Fruit fly (Drosophila melanogaster) whole organism, prepupa: ENCODE measurements around the gene Son.

ENCODE experiments used
- CG10631 ChIP-seq: fragments of 200-800 bp; sonication (Bioruptor generic); optimal IDR thresholded peaks from 2 replicates; lab custom pipeline; 2016; ENCODE audit warnings: missing biosample characterization, missing genetic modification characterization
- CG10669 ChIP-seq: fragments of 200-800 bp; sonication (Bioruptor generic); optimal IDR thresholded peaks from 3 replicates; lab custom pipeline; 2018; ENCODE audit warnings: missing biosample characterization, mild to moderate bottlenecking, missing genetic modification characterization, moderate library complexity
- CG11762 ChIP-seq: fragments of 200-800 bp; sonication (Bioruptor generic); optimal IDR thresholded peaks from 3 replicates; lab custom pipeline; 2016; ENCODE audit warnings: missing biosample characterization, missing genetic modification characterization; ENCODE audit not compliant: insufficient read depth
- CG11902 ChIP-seq: fragments of 200-800 bp; sonication (Bioruptor generic); optimal IDR thresholded peaks from 3 replicates; lab custom pipeline; 2016; ENCODE audit warnings: missing biosample characterization, missing genetic modification characterization
- CG15336 ChIP-seq: fragments of 200-800 bp; sonication (Bioruptor generic); IDR thresholded peaks from 2 replicates; pipeline ENCODE4 v1.3.6; 2022; ENCODE audit warnings: missing biosample characterization, missing genetic modification characterization
- CG1621 ChIP-seq: fragments of 200-800 bp; sonication (Bioruptor generic); optimal IDR thresholded peaks from 3 replicates; lab custom pipeline; 2018; ENCODE audit warnings: missing biosample characterization, mild to moderate bottlenecking, missing genetic modification characterization
- CG16779 ChIP-seq: fragments of 200-800 bp; sonication (Bioruptor generic); optimal IDR thresholded peaks from 3 replicates; lab custom pipeline; 2017; ENCODE audit warnings: missing biosample characterization, mild to moderate bottlenecking, missing genetic modification characterization
- CG31627 ChIP-seq: fragments of 200-800 bp; sonication (Bioruptor generic); optimal IDR thresholded peaks from 3 replicates; lab custom pipeline; 2016; ENCODE audit warnings: missing biosample characterization, missing genetic modification characterization
- CG32006 ChIP-seq: fragments of 200-800 bp; sonication (Bioruptor generic); optimal IDR thresholded peaks from 3 replicates; lab custom pipeline; 2017; ENCODE audit warnings: missing biosample characterization, mild to moderate bottlenecking, missing genetic modification characterization
- CG34406 ChIP-seq: fragments of 200-800 bp; sonication (Bioruptor generic); optimal IDR thresholded peaks from 3 replicates; lab custom pipeline; 2016; ENCODE audit warnings: missing biosample characterization, missing genetic modification characterization
- CG3919 ChIP-seq: fragments of 200-800 bp; sonication (Bioruptor generic); optimal IDR thresholded peaks from 3 replicates; lab custom pipeline; 2016; ENCODE audit warnings: missing biosample characterization, missing genetic modification characterization
- CG4318 ChIP-seq: fragments of 200-800 bp; sonication (Bioruptor generic); optimal IDR thresholded peaks from 3 replicates; lab custom pipeline; 2017; ENCODE audit warnings: missing biosample characterization, mild to moderate bottlenecking, missing genetic modification characterization
- CG6276 ChIP-seq: fragments of 200-800 bp; sonication (Bioruptor generic); optimal IDR thresholded peaks from 2 replicates; lab custom pipeline; 2017; ENCODE audit warnings: missing biosample characterization, mild to moderate bottlenecking, missing genetic modification characterization
- CG6792 ChIP-seq: fragments of 200-800 bp; sonication (Bioruptor generic); optimal IDR thresholded peaks from 3 replicates; lab custom pipeline; 2016; ENCODE audit warnings: missing biosample characterization, missing genetic modification characterization
- CG6808 ChIP-seq: fragments of 200-800 bp; sonication (Bioruptor generic); optimal IDR thresholded peaks from 3 replicates; lab custom pipeline; 2017; ENCODE audit warnings: missing biosample characterization, missing genetic modification characterization, mild to moderate bottlenecking, moderate library complexity, missing genetic modification reagents
- CG6854 ChIP-seq: fragments of 200-800 bp; sonication (Bioruptor generic); optimal IDR thresholded peaks from 2 replicates; lab custom pipeline; 2017; ENCODE audit warnings: missing biosample characterization, mild to moderate bottlenecking, missing genetic modification characterization
- CG7368 ChIP-seq: fragments of 200-800 bp; sonication (Bioruptor generic); optimal IDR thresholded peaks from 3 replicates; lab custom pipeline; 2016; ENCODE audit warnings: missing biosample characterization, missing genetic modification characterization
- CG8119 ChIP-seq: fragments of 200-800 bp; sonication (Bioruptor generic); IDR thresholded peaks from 3 replicates; pipeline ENCODE4 v1.3.6; 2022; ENCODE audit warnings: missing biosample characterization, missing genetic modification characterization
- CG8319 ChIP-seq: fragments of 200-800 bp; sonication (Bioruptor generic); optimal IDR thresholded peaks from 3 replicates; lab custom pipeline; 2016; ENCODE audit warnings: missing biosample characterization, missing genetic modification characterization
- CG8632 ChIP-seq: fragments of 200-800 bp; sonication (Bioruptor generic); optimal IDR thresholded peaks from 3 replicates; lab custom pipeline; 2016; ENCODE audit warnings: missing biosample characterization, missing genetic modification characterization
- CG9139 ChIP-seq: fragments of 200-800 bp; sonication (Bioruptor generic); optimal IDR thresholded peaks from 3 replicates; lab custom pipeline; 2017; ENCODE audit warnings: missing biosample characterization, mild to moderate bottlenecking, missing genetic modification characterization
- Eip75B ChIP-seq: fragments of 200-800 bp; sonication (Bioruptor generic); optimal IDR thresholded peaks from 3 replicates; lab custom pipeline; 2016; ENCODE audit warnings: missing biosample characterization, missing genetic modification characterization
- Eip93F ChIP-seq: fragments of 200-800 bp; sonication (Bioruptor generic); optimal IDR thresholded peaks from 2 replicates; lab custom pipeline; 2016; ENCODE audit warnings: missing biosample characterization, mild to moderate bottlenecking, missing genetic modification characterization
- Ets96B ChIP-seq: fragments of 200-800 bp; optimal IDR thresholded peaks from 2 replicates; lab custom pipeline; 2019; ENCODE audit warnings: missing biosample characterization, mild to moderate bottlenecking, missing genetic modification characterization, moderate library complexity
- Gug ChIP-seq: fragments of 200-800 bp; sonication (Bioruptor generic); IDR thresholded peaks from 2 replicates; pipeline ENCODE4 v1.3.6; 2022; ENCODE audit warnings: missing biosample characterization, missing genetic modification characterization
- Hr39 ChIP-seq: fragments of 200-800 bp; sonication (Bioruptor generic); optimal IDR thresholded peaks from 2 replicates; lab custom pipeline; 2016; ENCODE audit warnings: missing biosample characterization, missing genetic modification characterization
- Hr4 ChIP-seq: fragments of 200-800 bp; sonication (Bioruptor generic); optimal IDR thresholded peaks from 3 replicates; lab custom pipeline; 2016; ENCODE audit warnings: missing biosample characterization, missing genetic modification characterization
- Lpt ChIP-seq: fragments of 200-800 bp; sonication (Bioruptor generic); optimal IDR thresholded peaks from 3 replicates; lab custom pipeline; 2016; ENCODE audit warnings: missing biosample characterization, missing genetic modification characterization
- Met ChIP-seq: fragments of 200-800 bp; sonication (Bioruptor generic); optimal IDR thresholded peaks from 3 replicates; lab custom pipeline; 2016; ENCODE audit warnings: missing biosample characterization, missing genetic modification characterization
- OdsH ChIP-seq: fragments of 200-800 bp; sonication (Bioruptor generic); optimal IDR thresholded peaks from 3 replicates; lab custom pipeline; 2016; ENCODE audit warnings: missing biosample characterization, missing genetic modification characterization
- Smox ChIP-seq: fragments of 200-800 bp; sonication (Bioruptor generic); optimal IDR thresholded peaks from 3 replicates; lab custom pipeline; 2016; ENCODE audit warnings: missing biosample characterization, missing genetic modification characterization
- Sox102F ChIP-seq: fragments of 200-800 bp; sonication (Bioruptor generic); optimal IDR thresholded peaks from 2 replicates; lab custom pipeline; 2016; ENCODE audit warnings: missing biosample characterization, mild to moderate bottlenecking, missing genetic modification characterization
- Sox14 ChIP-seq: fragments of 200-800 bp; sonication (Bioruptor generic); optimal IDR thresholded peaks from 3 replicates; lab custom pipeline; 2016; ENCODE audit warnings: missing biosample characterization, missing genetic modification characterization
- Sox15 ChIP-seq: fragments of 200-800 bp; sonication (Bioruptor generic); optimal IDR thresholded peaks from 3 replicates; lab custom pipeline; 2016; ENCODE audit warnings: missing biosample characterization, missing genetic modification characterization
- achi ChIP-seq: fragments of 200-800 bp; sonication (Bioruptor generic); optimal IDR thresholded peaks from 3 replicates; lab custom pipeline; 2016; ENCODE audit warnings: missing biosample characterization, missing genetic modification characterization
- acj6 ChIP-seq: fragments of 200-800 bp; sonication (Bioruptor generic); optimal IDR thresholded peaks from 3 replicates; lab custom pipeline; 2016; ENCODE audit warnings: missing biosample characterization, missing genetic modification characterization
- cyc ChIP-seq: fragments of 200-800 bp; sonication (Bioruptor generic); optimal IDR thresholded peaks from 3 replicates; lab custom pipeline; 2016; ENCODE audit warnings: missing biosample characterization, missing genetic modification characterization
- dac ChIP-seq: fragments of 200-800 bp; sonication (Bioruptor generic); optimal IDR thresholded peaks from 2 replicates; lab custom pipeline; 2017; ENCODE audit warnings: missing biosample characterization, mild to moderate bottlenecking, missing genetic modification characterization
- dsx ChIP-seq: fragments of 200-800 bp; optimal IDR thresholded peaks from 3 replicates; lab custom pipeline; 2019; ENCODE audit warnings: missing biosample characterization, mild to moderate bottlenecking, missing genetic modification characterization, moderate library complexity; ENCODE audit not compliant: poor library complexity, severe bottlenecking
- eg ChIP-seq: fragments of 200-800 bp; sonication (Bioruptor generic); IDR thresholded peaks from 3 replicates; pipeline ENCODE4 v1.3.6; 2022; ENCODE audit warnings: missing biosample characterization, missing genetic modification characterization
- esn ChIP-seq: fragments of 200-800 bp; sonication (Bioruptor generic); optimal IDR thresholded peaks from 2 replicates; lab custom pipeline; 2016; ENCODE audit warnings: missing biosample characterization, mild to moderate bottlenecking, missing genetic modification characterization, moderate library complexity
- fd59A ChIP-seq: fragments of 200-800 bp; sonication (Bioruptor generic); optimal IDR thresholded peaks from 2 replicates; lab custom pipeline; 2017; ENCODE audit warnings: missing biosample characterization, mild to moderate bottlenecking, missing genetic modification characterization, missing genetic modification reagents
- fd85E ChIP-seq: fragments of 200-800 bp; sonication (Bioruptor generic); optimal IDR thresholded peaks from 3 replicates; lab custom pipeline; 2016; ENCODE audit warnings: missing biosample characterization, missing genetic modification characterization
- lz ChIP-seq: fragments of 200-800 bp; sonication (Bioruptor generic); optimal IDR thresholded peaks from 3 replicates; lab custom pipeline; 2016; ENCODE audit warnings: missing biosample characterization, missing genetic modification characterization
- net ChIP-seq: fragments of 200-800 bp; sonication (Bioruptor generic); optimal IDR thresholded peaks from 3 replicates; lab custom pipeline; 2016; ENCODE audit warnings: missing biosample characterization, missing genetic modification characterization
- pdm3 ChIP-seq: fragments of 200-800 bp; sonication (Bioruptor generic); optimal IDR thresholded peaks from 3 replicates; lab custom pipeline; 2016; ENCODE audit warnings: missing biosample characterization, missing genetic modification characterization
- salr ChIP-seq, 2 experiments: fragments of 200-800 bp; sonication (Bioruptor generic); optimal IDR thresholded peaks; 3 replicates each; lab custom pipeline; 2016 to 2018; ENCODE audit warnings: missing biosample characterization in 2 of 2, missing genetic modification characterization in 2 of 2, mild to moderate bottlenecking in 1 of 2
- spab ChIP-seq: fragments of 200-800 bp; sonication (Bioruptor generic); optimal IDR thresholded peaks from 2 replicates; lab custom pipeline; 2017; ENCODE audit warnings: missing biosample characterization, mild to moderate bottlenecking, missing genetic modification characterization, missing genetic modification reagents
- ss ChIP-seq, 2 experiments: fragments of 200-800 bp; sonication (Bioruptor generic); optimal IDR thresholded peaks; 2 replicates in 1 of 2; 3 replicates in 1 of 2; lab custom pipeline; 2017 to 2018; ENCODE audit warnings: mild to moderate bottlenecking in 2 of 2, missing biosample characterization in 2 of 2, missing genetic modification characterization in 2 of 2, moderate library complexity in 1 of 2
- svp ChIP-seq: fragments of 200-800 bp; sonication (Bioruptor generic); peaks from one replicate; lab custom pipeline; 2016; ENCODE audit warnings: missing biosample characterization, missing genetic modification characterization
- topi ChIP-seq: fragments of 200-800 bp; sonication (Bioruptor generic); optimal IDR thresholded peaks from 3 replicates; lab custom pipeline; 2016; ENCODE audit warnings: missing biosample characterization, missing genetic modification characterization
- vri ChIP-seq: fragments of 200-800 bp; sonication (Bioruptor generic); optimal IDR thresholded peaks from 3 replicates; lab custom pipeline; 2016; ENCODE audit warnings: missing biosample characterization, mild to moderate bottlenecking, missing genetic modification characterization

Gene Son

DNA sequence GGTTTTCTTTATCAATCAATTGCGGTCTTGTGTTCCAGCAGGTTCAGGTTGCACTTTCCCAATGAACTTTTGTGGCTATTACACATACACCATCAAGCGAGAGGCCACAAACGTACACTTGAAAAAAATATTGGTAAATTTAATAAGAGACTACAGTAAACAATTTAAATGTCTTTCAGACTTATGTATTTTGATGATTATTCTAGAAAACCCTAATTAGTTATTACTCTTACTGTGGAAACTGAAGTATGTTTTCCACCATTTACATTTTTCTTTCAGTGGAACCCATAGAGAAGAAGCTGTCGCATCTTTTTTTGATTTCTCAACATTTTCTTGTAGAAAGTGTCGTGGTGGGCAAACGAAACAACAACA, 43.7 kb upstream of the Son start:
- TF ChIP-seq CG4318 (GFP tag; lab: Kevin White, UChicago) (peak; percentile 85), fd85E (GFP tag; lab: Kevin White, UChicago) (peak; percentile 67), vri (GFP tag; lab: Kevin White, UChicago) (no peak), Met (GFP tag; lab: Kevin White, UChicago) (peak; percentile 92), ss (GFP tag; optimal IDR thresholded peaks at IDR 0.05; lab: Kevin White, UChicago) (peak in 1 of 2 experiments; percentile 57), dsx (GFP tag; lab: Kevin White, UChicago) (peak; percentile 80), Hr4 (GFP tag; lab: Kevin White, UChicago) (peak; percentile 95), fd59A (GFP tag; lab: Kevin White, UChicago) (peak; percentile 82), Ets96B (peak; percentile 84), CG6276 (peak; percentile 86), pdm3 (GFP tag; lab: Kevin White, UChicago) (peak; percentile 93), spab (GFP tag; lab: Kevin White, UChicago) (peak; percentile 79), CG7368 (GFP tag; lab: Kevin White, UChicago) (peak; percentile 82), lz (GFP tag; lab: Kevin White, UChicago) (peak; percentile 87), Sox102F (GFP tag; lab: Kevin White, UChicago) (peak; percentile 90), acj6 (GFP tag; lab: Kevin White, UChicago) (peak; percentile 92), CG6808 (GFP tag; lab: Kevin White, UChicago) (no peak), CG3919 (GFP tag; lab: Kevin White, UChicago) (peak; percentile 92), net (GFP tag; lab: Kevin White, UChicago) (peak; percentile 91), CG11902 (GFP tag; lab: Kevin White, UChicago) (peak; percentile 83), cyc (GFP tag; lab: Kevin White, UChicago) (peak; percentile 87), CG32006 (GFP tag; lab: Kevin White, UChicago) (peak; percentile 95), svp (GFP tag; lab: Kevin White, UChicago) (peak; percentile 90), OdsH (GFP tag; lab: Kevin White, UChicago) (peak; percentile 93), CG10669 (GFP tag; lab: Kevin White, UChicago) (peak; percentile 84), CG6854 (no peak), dac (peak; percentile 74), CG8319 (GFP tag; lab: Kevin White, UChicago) (peak; percentile 83), Eip75B (peak; percentile 87), Sox14 (GFP tag; lab: Kevin White, UChicago) (peak; percentile 93), CG1621 (tag; lab: Kevin White, UChicago) (peak; percentile 79), Hr39 (GFP tag; lab: Kevin White, UChicago) (peak; percentile 91), CG6792 (peak; percentile 86), CG10631 (peak; percentile 91), eg (GFP tag; lab: Robert Waterston, UW) (peak; percentile 94), salr (GFP tag; optimal IDR thresholded peaks at IDR 0.05; lab: Kevin White, UChicago) (peak; percentile 69 to 92), CG11762 (GFP tag; lab: Kevin White, UChicago) (peak; percentile 81), topi (GFP tag; lab: Kevin White, UChicago) (peak; percentile 90), achi (GFP tag; lab: Kevin White, UChicago) (peak; percentile 92), CG31627 (GFP tag; lab: Kevin White, UChicago) (peak; percentile 92), Lpt (GFP tag; lab: Kevin White, UChicago) (peak; percentile 88), CG8632 (peak; percentile 91), CG15336 (GFP tag; lab: Robert Waterston, UW) (peak; percentile 94), CG8119 (GFP tag; lab: Robert Waterston, UW) (peak; percentile 93), CG16779 (tag; lab: Kevin White, UChicago) (no peak), Sox15 (peak; percentile 81), Gug (GFP tag; lab: Robert Waterston, UW) (peak; percentile 89), Eip93F (GFP tag; lab: Kevin White, UChicago) (no peak), Smox (GFP tag; lab: Kevin White, UChicago) (peak; percentile 89), CG34406 (GFP tag; lab: Kevin White, UChicago) (peak; percentile 88), CG9139 (GFP tag; lab: Kevin White, UChicago) (no peak), esn (GFP tag; lab: Kevin White, UChicago) (peak; percentile 93)
